Worm (Caenorhabditis elegans) whole organism, early embryonic: ENCODE data around the gene str-83.

ENCODE experiments used
- ceh-13 ChIP-seq: fragments of 200-800 bp; sonication (Bioruptor generic); optimal IDR thresholded peaks from 2 replicates; lab custom pipeline; 2018; ENCODE audit warnings: mild to moderate bottlenecking, missing genetic modification characterization, missing compliant biosample characterization
- flt-1 ChIP-seq: fragments of 200-800 bp; sonication (Bioruptor generic); IDR thresholded peaks from 2 replicates; pipeline ENCODE4 v1.3.6; 2022; ENCODE audit warnings: missing genetic modification characterization, missing compliant biosample characterization
- hmg-4 ChIP-seq: fragments of 200-800 bp; sonication (Bioruptor generic); optimal IDR thresholded peaks from 2 replicates; lab custom pipeline; 2018; ENCODE audit warnings: mild to moderate bottlenecking, missing genetic modification characterization, missing compliant biosample characterization
- hnd-1 ChIP-seq: sonication (generic microtip); optimal IDR thresholded peaks from 2 replicates; lab custom pipeline; 2016; ENCODE audit warnings: missing genetic modification characterization, missing compliant biosample characterization
- sea-1 ChIP-seq: fragments of 200-800 bp; sonication (Bioruptor generic); conservative IDR thresholded peaks from 2 replicates; pipeline ENCODE4 v1.3.6; 2022; ENCODE audit warnings: missing genetic modification characterization, missing compliant biosample characterization
- tbx-37 ChIP-seq: fragments of 200-800 bp; sonication (Bioruptor generic); conservative IDR thresholded peaks from 2 replicates; pipeline ENCODE4 v1.3.6; 2022; ENCODE audit warnings: missing genetic modification reagents, missing genetic modification characterization, missing compliant biosample characterization

DNA sequence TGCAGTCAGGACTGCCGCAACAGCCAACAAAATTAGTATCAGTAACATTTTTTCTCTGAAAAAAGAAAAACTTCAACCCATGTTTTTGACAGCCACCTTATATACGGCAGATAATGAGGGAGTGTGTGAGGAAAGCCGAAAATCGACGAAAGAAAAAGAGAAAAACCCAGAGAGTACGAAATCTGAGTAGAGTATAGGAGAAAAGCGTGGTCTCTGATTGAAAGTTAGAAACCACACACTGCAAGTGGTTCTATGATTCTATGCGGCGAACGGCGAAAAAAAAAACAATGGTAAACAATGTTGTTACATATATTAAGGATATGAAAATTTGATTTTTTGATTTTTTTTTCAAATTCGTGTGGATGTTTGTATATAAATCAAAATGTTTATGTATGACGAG lies 9.3 kb upstream of the str-83 start, which contains the start of gene cyp-34A8:
- no peak for TF ChIP-seq ceh-13
- TF ChIP-seq sea-1, result no peak
- TF ChIP-seq tbx-37 (GFP tag; lab: Robert Waterston, UW), result no peak
- no peak for TF ChIP-seq hmg-4 (GFP tag; lab: Kevin White, UChicago)
- TF ChIP-seq flt-1 (GFP tag; lab: Robert Waterston, UW), result no peak
- no peak for TF ChIP-seq hnd-1 (tag; lab: Kevin White, UChicago)
